Fruit fly (Drosophila melanogaster) whole organism, embryonic: ENCODE data around the gene stops.

Experiments used
- CG10565 ChIP-seq: fragments of 200-800 bp; sonication (Bioruptor generic); optimal IDR thresholded peaks from 3 replicates; lab custom pipeline; 2016; ENCODE audit warnings: missing biosample characterization, mild to moderate bottlenecking, missing genetic modification characterization
- Gsc ChIP-seq: fragments of 200-800 bp; sonication (Bioruptor generic); IDR thresholded peaks from 2 replicates; pipeline ENCODE4 v1.3.6; 2022; ENCODE audit warnings: missing biosample characterization, missing genetic modification characterization
- caup ChIP-seq: fragments of 200-800 bp; sonication (Bioruptor generic); optimal IDR thresholded peaks from 3 replicates; lab custom pipeline; 2017; ENCODE audit warnings: missing biosample characterization, mild to moderate bottlenecking, missing genetic modification characterization, moderate library complexity; ENCODE audit not compliant: severe bottlenecking
- fru ChIP-seq: fragments of >200 bp; optimal IDR thresholded peaks from 2 replicates; lab custom pipeline; 2017
- maf-S ChIP-seq: fragments of 200-800 bp; sonication (Bioruptor generic); optimal IDR thresholded peaks from 2 replicates; lab custom pipeline; 2016; ENCODE audit warnings: missing biosample characterization, missing genetic modification characterization
- sc ChIP-seq, 3 experiments: fragments of >200 bp in 2 of 3; fragments of 200-800 bp in 1 of 3; sonication (Bioruptor generic) in 1 of 3; optimal IDR thresholded peaks; 2 replicates in 2 of 3; 3 replicates in 1 of 3; lab custom pipeline; 2017; ENCODE audit warnings: mild to moderate bottlenecking in 1 of 3, missing biosample characterization in 1 of 3, missing genetic modification characterization in 1 of 3, missing genetic modification reagents in 1 of 3
- tx ChIP-seq: fragments of 200-800 bp; sonication (Bioruptor generic); optimal IDR thresholded peaks from 2 replicates; lab custom pipeline; 2016; ENCODE audit warnings: missing biosample characterization, missing genetic modification characterization

dm6 chr3R:31127357-31127775, 41.5 kb downstream of the stops start:
- TF ChIP-seq Gsc (no peak), sc (optimal IDR thresholded peaks at IDR 0.05; lab: Kevin White, UChicago) (no peak), sc (GFP tag; optimal IDR thresholded peaks at IDR 0.05; lab: Kevin White, UChicago) (no peak), caup (GFP tag; lab: Kevin White, UChicago) (no peak), CG10565 (GFP tag; lab: Kevin White, UChicago) (no peak), tx (GFP tag; lab: Kevin White, UChicago) (no peak), maf-S (GFP tag; lab: Kevin White, UChicago) (no peak), fru (lab: Kevin White, UChicago) (no peak)
